Fruit fly (Drosophila melanogaster): Measurements from ENCODE around the gene Akt.

Gene Akt

dm6 chr3R:16098333-16099267 is at the start of gene Akt, which contains the start of gene Mhcl:
TSS of gene Akt (plus strand) at chr3R:16099228.
TSS of gene Mhcl (minus strand) at chr3R:16098761.
- TF ChIP-seq ovo (GFP tag; optimal IDR thresholded peaks at IDR 0.05) = peak; percentile 66
- TF ChIP-seq tj (GFP tag; optimal IDR thresholded peaks at IDR 0.05) = no peak
- peak; percentile 53 for TF ChIP-seq toe (GFP tag; optimal IDR thresholded peaks at IDR 0.05)
- no peak for TF ChIP-seq pad (GFP tag; optimal IDR thresholded peaks at IDR 0.05)
- TF ChIP-seq Hr96 (GFP tag; optimal IDR thresholded peaks at IDR 0.05) = peak; percentile 35
- no peak for TF ChIP-seq bab1 (GFP tag; optimal IDR thresholded peaks at IDR 0.05)
- TF ChIP-seq CG1620 (GFP tag; optimal IDR thresholded peaks at IDR 0.05) = peak; percentile 14
- TF ChIP-seq cic (GFP tag; optimal IDR thresholded peaks at IDR 0.05) = no peak

- TF ChIP-seq CG11617 (GFP tag; optimal IDR thresholded peaks at IDR 0.05) (peak; percentile 48), CG7045 (GFP tag; optimal IDR thresholded peaks at IDR 0.05) (peak; percentile 4), CG12768 (GFP tag; optimal IDR thresholded peaks at IDR 0.05) (no peak), bab1 (GFP tag; optimal IDR thresholded peaks at IDR 0.05) (peak; percentile 78), CG33017 (tag; optimal IDR thresholded peaks at IDR 0.05) (no peak), tj (GFP tag; optimal IDR thresholded peaks at IDR 0.05) (peak; percentile 25), cnc (optimal IDR thresholded peaks at IDR 0.05) (peak in 1 of 2 experiments; percentile 19), Crg-1 (GFP tag; optimal IDR thresholded peaks at IDR 0.05) (peak; percentile 54), CG14711 (tag; optimal IDR thresholded peaks at IDR 0.05) (peak; percentile 34), Clk (GFP tag; optimal IDR thresholded peaks at IDR 0.05) (no peak), CG5204 (GFP tag; optimal IDR thresholded peaks at IDR 0.05) (no peak), ovo (GFP tag; optimal IDR thresholded peaks at IDR 0.05) (peak; percentile 17), Mnt (GFP tag; optimal IDR thresholded peaks at IDR 0.05) (peak; percentile 51), cic (GFP tag; optimal IDR thresholded peaks at IDR 0.05) (no peak), Hr96 (GFP tag; optimal IDR thresholded peaks at IDR 0.05) (peak; percentile 72), toe (GFP tag; optimal IDR thresholded peaks at IDR 0.05) (peak; percentile 86), CG7101 (tag; optimal IDR thresholded peaks at IDR 0.05) (peak; percentile 63), CG1620 (GFP tag; optimal IDR thresholded peaks at IDR 0.05) (peak; percentile 69), pad (GFP tag; optimal IDR thresholded peaks at IDR 0.05) (peak; percentile 49), kay (GFP tag; ENCODE audit: borderline replicate concordance) (no peak)
These were observed 49.7 kb upstream of the Akt start, which contains the start of the genes IKKbeta and CG5013 for dm6 chr3R:16049369-16049768. TSS of gene IKKbeta (minus strand) at chr3R:16049421. TSS of gene CG5013 (plus strand) at chr3R:16049670.

- no peak for TF ChIP-seq bab1 (GFP tag; optimal IDR thresholded peaks at IDR 0.05)
- no peak for TF ChIP-seq cnc (optimal IDR thresholded peaks at IDR 0.05)
- TF ChIP-seq CG33017 (tag; optimal IDR thresholded peaks at IDR 0.05) = no peak
- no peak for TF ChIP-seq cic (GFP tag; optimal IDR thresholded peaks at IDR 0.05)
- no peak for TF ChIP-seq pad (GFP tag; optimal IDR thresholded peaks at IDR 0.05)
- TF ChIP-seq CG12768 (GFP tag; optimal IDR thresholded peaks at IDR 0.05) = no peak
- TF ChIP-seq CG7101 (tag; optimal IDR thresholded peaks at IDR 0.05) = no peak
- no peak for TF ChIP-seq CG1620 (GFP tag; optimal IDR thresholded peaks at IDR 0.05)
- no peak for TF ChIP-seq Hr96 (GFP tag; optimal IDR thresholded peaks at IDR 0.05)
- no peak for TF ChIP-seq CG14711 (tag; optimal IDR thresholded peaks at IDR 0.05)
- TF ChIP-seq Clk (GFP tag; optimal IDR thresholded peaks at IDR 0.05) = no peak
- TF ChIP-seq ovo (GFP tag; optimal IDR thresholded peaks at IDR 0.05) = no peak
- TF ChIP-seq toe (GFP tag; optimal IDR thresholded peaks at IDR 0.05) = no peak
These were observed 48.3 kb upstream of the Akt start, which contains the start of gene msps for dm6 chr3R:16050621-16051328. TSS of gene msps (plus strand) at chr3R:16050801.

dm6 chr3R:16051329-16051679 is 47.7 kb upstream of the Akt start:
- peak; percentile 98 for TF ChIP-seq pad (GFP tag; optimal IDR thresholded peaks at IDR 0.05)
- peak; percentile 1 for TF ChIP-seq CG7045 (GFP tag; optimal IDR thresholded peaks at IDR 0.05)
- peak; percentile 66 for TF ChIP-seq ovo (GFP tag; optimal IDR thresholded peaks at IDR 0.05)
- TF ChIP-seq bab1 (GFP tag; optimal IDR thresholded peaks at IDR 0.05) = peak; percentile 37
- no peak for TF ChIP-seq Crg-1 (GFP tag; optimal IDR thresholded peaks at IDR 0.05)
- no peak for TF ChIP-seq CG11617 (GFP tag; optimal IDR thresholded peaks at IDR 0.05)

- TF ChIP-seq CG1620 (GFP tag; optimal IDR thresholded peaks at IDR 0.05) (no peak), toe (GFP tag; optimal IDR thresholded peaks at IDR 0.05) (no peak), Mnt (GFP tag; optimal IDR thresholded peaks at IDR 0.05) (no peak), CG12768 (GFP tag; optimal IDR thresholded peaks at IDR 0.05) (no peak), CG14711 (tag; optimal IDR thresholded peaks at IDR 0.05) (no peak), pad (GFP tag; optimal IDR thresholded peaks at IDR 0.05) (no peak), Hr96 (GFP tag; optimal IDR thresholded peaks at IDR 0.05) (no peak), CG7045 (GFP tag; optimal IDR thresholded peaks at IDR 0.05) (no peak), CG33017 (tag; optimal IDR thresholded peaks at IDR 0.05) (no peak), Crg-1 (GFP tag; optimal IDR thresholded peaks at IDR 0.05) (no peak), kay (GFP tag; ENCODE audit: borderline replicate concordance) (no peak), Clk (GFP tag; optimal IDR thresholded peaks at IDR 0.05) (no peak), CG5204 (GFP tag; optimal IDR thresholded peaks at IDR 0.05) (no peak), cic (GFP tag; optimal IDR thresholded peaks at IDR 0.05) (no peak), ovo (GFP tag; optimal IDR thresholded peaks at IDR 0.05) (no peak), CG7101 (tag; optimal IDR thresholded peaks at IDR 0.05) (no peak), CG11617 (GFP tag; optimal IDR thresholded peaks at IDR 0.05) (no peak), cnc (optimal IDR thresholded peaks at IDR 0.05) (no peak)
These were observed 31.5 kb upstream of the Akt start, which contains the start of gene CG10185 for dm6 chr3R:16067494-16067893. TSS of gene CG10185 (minus strand) at chr3R:16067594.

Measured in whole organism, adult.